Fruit fly (Drosophila melanogaster) whole organism, prepupa: ENCODE measurements around the gene mask.

Experiments used
- Blimp-1 ChIP-seq: fragments of 200-800 bp; sonication (Bioruptor generic); optimal IDR thresholded peaks from 3 replicates; lab custom pipeline; 2017; ENCODE audit warnings: missing biosample characterization, missing genetic modification characterization, mild to moderate bottlenecking, moderate library complexity, missing genetic modification reagents
- CG10631 ChIP-seq: fragments of 200-800 bp; sonication (Bioruptor generic); optimal IDR thresholded peaks from 2 replicates; lab custom pipeline; 2016; ENCODE audit warnings: missing biosample characterization, missing genetic modification characterization
- CG10669 ChIP-seq: fragments of 200-800 bp; sonication (Bioruptor generic); optimal IDR thresholded peaks from 3 replicates; lab custom pipeline; 2018; ENCODE audit warnings: missing biosample characterization, mild to moderate bottlenecking, missing genetic modification characterization, moderate library complexity
- CG11294 ChIP-seq: fragments of 200-800 bp; sonication (Bioruptor generic); IDR thresholded peaks from 2 replicates; pipeline ENCODE4 v1.3.6; 2022; ENCODE audit warnings: missing biosample characterization, missing genetic modification characterization
- CG11762 ChIP-seq: fragments of 200-800 bp; sonication (Bioruptor generic); optimal IDR thresholded peaks from 3 replicates; lab custom pipeline; 2016; ENCODE audit warnings: missing biosample characterization, missing genetic modification characterization; ENCODE audit not compliant: insufficient read depth
- CG15336 ChIP-seq: fragments of 200-800 bp; sonication (Bioruptor generic); IDR thresholded peaks from 2 replicates; pipeline ENCODE4 v1.3.6; 2022; ENCODE audit warnings: missing biosample characterization, missing genetic modification characterization
- CG1621 ChIP-seq: fragments of 200-800 bp; sonication (Bioruptor generic); optimal IDR thresholded peaks from 3 replicates; lab custom pipeline; 2018; ENCODE audit warnings: missing biosample characterization, mild to moderate bottlenecking, missing genetic modification characterization
- CG3032 ChIP-seq: fragments of 200-800 bp; optimal IDR thresholded peaks from 2 replicates; lab custom pipeline; 2019; ENCODE audit warnings: missing biosample characterization, mild to moderate bottlenecking, missing genetic modification characterization, moderate library complexity
- CG31627 ChIP-seq: fragments of 200-800 bp; sonication (Bioruptor generic); optimal IDR thresholded peaks from 3 replicates; lab custom pipeline; 2016; ENCODE audit warnings: missing biosample characterization, missing genetic modification characterization
- CG32006 ChIP-seq: fragments of 200-800 bp; sonication (Bioruptor generic); optimal IDR thresholded peaks from 3 replicates; lab custom pipeline; 2017; ENCODE audit warnings: missing biosample characterization, mild to moderate bottlenecking, missing genetic modification characterization
- CG34406 ChIP-seq: fragments of 200-800 bp; sonication (Bioruptor generic); optimal IDR thresholded peaks from 3 replicates; lab custom pipeline; 2016; ENCODE audit warnings: missing biosample characterization, missing genetic modification characterization
- CG3919 ChIP-seq: fragments of 200-800 bp; sonication (Bioruptor generic); optimal IDR thresholded peaks from 3 replicates; lab custom pipeline; 2016; ENCODE audit warnings: missing biosample characterization, missing genetic modification characterization
- CG4318 ChIP-seq: fragments of 200-800 bp; sonication (Bioruptor generic); optimal IDR thresholded peaks from 3 replicates; lab custom pipeline; 2017; ENCODE audit warnings: missing biosample characterization, mild to moderate bottlenecking, missing genetic modification characterization
- CG6163 ChIP-seq: fragments of 200-800 bp; sonication (Bioruptor generic); IDR thresholded peaks from 3 replicates; pipeline ENCODE4 v1.3.6; 2022; ENCODE audit warnings: missing biosample characterization, missing genetic modification characterization
- CG6276 ChIP-seq: fragments of 200-800 bp; sonication (Bioruptor generic); optimal IDR thresholded peaks from 2 replicates; lab custom pipeline; 2017; ENCODE audit warnings: missing biosample characterization, mild to moderate bottlenecking, missing genetic modification characterization
- CG6792 ChIP-seq: fragments of 200-800 bp; sonication (Bioruptor generic); optimal IDR thresholded peaks from 3 replicates; lab custom pipeline; 2016; ENCODE audit warnings: missing biosample characterization, missing genetic modification characterization
- CG6854 ChIP-seq: fragments of 200-800 bp; sonication (Bioruptor generic); optimal IDR thresholded peaks from 2 replicates; lab custom pipeline; 2017; ENCODE audit warnings: missing biosample characterization, mild to moderate bottlenecking, missing genetic modification characterization
- CG7368 ChIP-seq: fragments of 200-800 bp; sonication (Bioruptor generic); optimal IDR thresholded peaks from 3 replicates; lab custom pipeline; 2016; ENCODE audit warnings: missing biosample characterization, missing genetic modification characterization
- CG8119 ChIP-seq: fragments of 200-800 bp; sonication (Bioruptor generic); IDR thresholded peaks from 3 replicates; pipeline ENCODE4 v1.3.6; 2022; ENCODE audit warnings: missing biosample characterization, missing genetic modification characterization
- CG9139 ChIP-seq: fragments of 200-800 bp; sonication (Bioruptor generic); optimal IDR thresholded peaks from 3 replicates; lab custom pipeline; 2017; ENCODE audit warnings: missing biosample characterization, mild to moderate bottlenecking, missing genetic modification characterization
- Eip75B ChIP-seq: fragments of 200-800 bp; sonication (Bioruptor generic); optimal IDR thresholded peaks from 3 replicates; lab custom pipeline; 2016; ENCODE audit warnings: missing biosample characterization, missing genetic modification characterization
- Eip78C ChIP-seq: fragments of 200-800 bp; sonication (Bioruptor generic); peaks from one replicate; lab custom pipeline; 2016; ENCODE audit warnings: missing biosample characterization, missing genetic modification characterization
- Eip93F ChIP-seq: fragments of 200-800 bp; sonication (Bioruptor generic); optimal IDR thresholded peaks from 2 replicates; lab custom pipeline; 2016; ENCODE audit warnings: missing biosample characterization, mild to moderate bottlenecking, missing genetic modification characterization
- Ets21C ChIP-seq: fragments of 200-800 bp; sonication (Bioruptor generic); optimal IDR thresholded peaks from 3 replicates; lab custom pipeline; 2016; ENCODE audit warnings: missing biosample characterization, missing genetic modification characterization
- Gug ChIP-seq: fragments of 200-800 bp; sonication (Bioruptor generic); IDR thresholded peaks from 2 replicates; pipeline ENCODE4 v1.3.6; 2022; ENCODE audit warnings: missing biosample characterization, missing genetic modification characterization
- Hr38 ChIP-seq: sonication (Bioruptor generic); optimal IDR thresholded peaks from 2 replicates; lab custom pipeline; 2016; ENCODE audit warnings: missing biosample characterization, missing genetic modification characterization
- Hr39 ChIP-seq: fragments of 200-800 bp; sonication (Bioruptor generic); optimal IDR thresholded peaks from 2 replicates; lab custom pipeline; 2016; ENCODE audit warnings: missing biosample characterization, missing genetic modification characterization
- Hr4 ChIP-seq: fragments of 200-800 bp; sonication (Bioruptor generic); optimal IDR thresholded peaks from 3 replicates; lab custom pipeline; 2016; ENCODE audit warnings: missing biosample characterization, missing genetic modification characterization
- Lpt ChIP-seq: fragments of 200-800 bp; sonication (Bioruptor generic); optimal IDR thresholded peaks from 3 replicates; lab custom pipeline; 2016; ENCODE audit warnings: missing biosample characterization, missing genetic modification characterization
- OdsH ChIP-seq: fragments of 200-800 bp; sonication (Bioruptor generic); optimal IDR thresholded peaks from 3 replicates; lab custom pipeline; 2016; ENCODE audit warnings: missing biosample characterization, missing genetic modification characterization
- Sox14 ChIP-seq: fragments of 200-800 bp; sonication (Bioruptor generic); optimal IDR thresholded peaks from 3 replicates; lab custom pipeline; 2016; ENCODE audit warnings: missing biosample characterization, missing genetic modification characterization
- achi ChIP-seq: fragments of 200-800 bp; sonication (Bioruptor generic); optimal IDR thresholded peaks from 3 replicates; lab custom pipeline; 2016; ENCODE audit warnings: missing biosample characterization, missing genetic modification characterization
- acj6 ChIP-seq: fragments of 200-800 bp; sonication (Bioruptor generic); optimal IDR thresholded peaks from 3 replicates; lab custom pipeline; 2016; ENCODE audit warnings: missing biosample characterization, missing genetic modification characterization
- cyc ChIP-seq: fragments of 200-800 bp; sonication (Bioruptor generic); optimal IDR thresholded peaks from 3 replicates; lab custom pipeline; 2016; ENCODE audit warnings: missing biosample characterization, missing genetic modification characterization
- dsx ChIP-seq: fragments of 200-800 bp; optimal IDR thresholded peaks from 3 replicates; lab custom pipeline; 2019; ENCODE audit warnings: missing biosample characterization, mild to moderate bottlenecking, missing genetic modification characterization, moderate library complexity; ENCODE audit not compliant: poor library complexity, severe bottlenecking
- eg ChIP-seq: fragments of 200-800 bp; sonication (Bioruptor generic); IDR thresholded peaks from 3 replicates; pipeline ENCODE4 v1.3.6; 2022; ENCODE audit warnings: missing biosample characterization, missing genetic modification characterization
- esn ChIP-seq: fragments of 200-800 bp; sonication (Bioruptor generic); optimal IDR thresholded peaks from 2 replicates; lab custom pipeline; 2016; ENCODE audit warnings: missing biosample characterization, mild to moderate bottlenecking, missing genetic modification characterization, moderate library complexity
- fd59A ChIP-seq: fragments of 200-800 bp; sonication (Bioruptor generic); optimal IDR thresholded peaks from 2 replicates; lab custom pipeline; 2017; ENCODE audit warnings: missing biosample characterization, mild to moderate bottlenecking, missing genetic modification characterization, missing genetic modification reagents
- fd85E ChIP-seq: fragments of 200-800 bp; sonication (Bioruptor generic); optimal IDR thresholded peaks from 3 replicates; lab custom pipeline; 2016; ENCODE audit warnings: missing biosample characterization, missing genetic modification characterization
- fkh ChIP-seq: fragments of 200-800 bp; sonication (Bioruptor generic); optimal IDR thresholded peaks from 3 replicates; lab custom pipeline; 2017; ENCODE audit warnings: missing biosample characterization, mild to moderate bottlenecking, missing genetic modification characterization, moderate library complexity
- lz ChIP-seq: fragments of 200-800 bp; sonication (Bioruptor generic); optimal IDR thresholded peaks from 3 replicates; lab custom pipeline; 2016; ENCODE audit warnings: missing biosample characterization, missing genetic modification characterization
- spab ChIP-seq: fragments of 200-800 bp; sonication (Bioruptor generic); optimal IDR thresholded peaks from 2 replicates; lab custom pipeline; 2017; ENCODE audit warnings: missing biosample characterization, mild to moderate bottlenecking, missing genetic modification characterization, missing genetic modification reagents
- topi ChIP-seq: fragments of 200-800 bp; sonication (Bioruptor generic); optimal IDR thresholded peaks from 3 replicates; lab custom pipeline; 2016; ENCODE audit warnings: missing biosample characterization, missing genetic modification characterization
- vri ChIP-seq: fragments of 200-800 bp; sonication (Bioruptor generic); optimal IDR thresholded peaks from 3 replicates; lab custom pipeline; 2016; ENCODE audit warnings: missing biosample characterization, mild to moderate bottlenecking, missing genetic modification characterization

Gene mask

DNA sequence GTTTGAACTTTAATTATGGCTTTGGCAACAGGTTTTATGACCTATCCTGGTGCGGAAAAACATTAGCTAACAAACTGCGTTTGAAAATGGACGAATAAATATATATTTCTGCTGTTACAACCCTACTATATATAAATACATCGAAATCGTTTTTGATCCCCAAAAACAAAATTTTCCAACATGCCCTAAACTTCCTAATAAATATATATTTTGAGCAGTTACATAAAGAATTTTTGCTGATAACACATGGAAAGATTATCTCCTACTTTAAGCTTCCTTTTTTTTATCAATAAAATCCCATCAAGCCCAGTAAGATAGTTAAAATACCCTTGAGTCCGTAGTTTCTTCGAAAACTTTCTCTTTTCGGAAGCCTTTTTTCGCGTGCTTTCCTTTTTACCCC is 11.3 kb upstream of the mask start (continued):
- TF ChIP-seq CG32006 (GFP tag; lab: Kevin White, UChicago) (peak; percentile 84), CG8119 (GFP tag; lab: Robert Waterston, UW) (no peak; the same call in 2 of the 3 replicates), topi (GFP tag; lab: Kevin White, UChicago) (no peak), Hr4 (GFP tag; lab: Kevin White, UChicago) (peak; percentile 77), fd59A (GFP tag; lab: Kevin White, UChicago) (no peak), CG9139 (GFP tag; lab: Kevin White, UChicago) (no peak)

dm6 chr3R:24220845-24221244 is 9.5 kb upstream of the mask start, which contains the start of gene cav:
cav (plus strand) TSS chr3R:24221103.
- TF ChIP-seq Hr4 (GFP tag; lab: Kevin White, UChicago) (no peak), CG1621 (tag; lab: Kevin White, UChicago) (no peak), Eip93F (GFP tag; lab: Kevin White, UChicago) (no peak)
- TF ChIP-seq, all 60 proteins: peak for 0

DNA sequence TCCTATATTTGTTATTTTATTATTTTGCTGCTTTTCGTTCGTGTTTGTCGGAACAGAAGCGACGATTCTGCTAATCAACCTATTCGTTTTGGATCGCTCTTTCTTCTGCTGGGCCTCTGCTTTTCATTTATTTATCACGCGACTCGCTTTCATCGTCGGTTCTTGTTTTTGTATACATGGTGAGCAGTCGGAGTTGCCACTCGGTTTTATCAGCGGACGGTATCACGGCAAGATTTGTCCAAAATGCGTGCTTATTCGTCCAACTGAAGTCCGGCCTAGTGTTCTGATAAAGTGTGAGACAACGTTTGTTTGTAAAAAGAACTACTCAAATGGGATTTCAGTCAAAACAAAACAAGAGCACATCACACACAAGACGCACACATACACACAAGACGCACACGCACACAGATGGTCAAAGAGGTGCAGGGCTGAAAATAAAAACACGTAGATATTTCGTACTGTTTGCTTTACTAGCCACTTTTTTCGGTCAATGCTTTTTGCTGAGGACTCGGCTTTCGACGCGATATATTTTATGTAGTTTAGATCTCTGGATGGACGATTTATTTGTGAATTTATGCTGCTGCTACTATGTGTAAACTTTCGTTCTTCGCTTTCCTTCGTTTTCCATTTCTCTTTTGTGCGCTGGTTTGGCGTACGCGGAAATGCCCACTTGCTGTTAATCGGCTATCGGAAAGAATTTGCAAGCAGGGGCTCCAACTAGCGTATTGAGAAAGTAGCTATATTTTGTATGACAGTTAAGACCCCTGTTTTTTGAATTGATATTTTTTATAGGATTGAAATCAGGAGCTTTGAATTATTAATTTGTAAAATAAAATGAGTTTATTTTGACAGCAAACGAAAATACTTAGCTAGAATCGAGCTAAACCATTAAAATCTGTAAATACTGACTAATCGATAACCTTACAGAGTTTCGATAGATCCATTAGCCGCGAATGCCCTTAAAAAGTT is 8.7 kb upstream of the mask start, which contains the start of gene twin:
Gene twin (minus strand): TSS at position 632 of the 969 bp plus-strand sequence.
- peak; percentile 54 for TF ChIP-seq CG3032 (tag; lab: Kevin White, UChicago)
- TF ChIP-seq CG34406 (GFP tag; lab: Kevin White, UChicago) = no peak
- TF ChIP-seq CG7368 (GFP tag; lab: Kevin White, UChicago) = no peak
- TF ChIP-seq acj6 = peak; percentile 47
- TF ChIP-seq CG6792 (GFP tag; lab: Kevin White, UChicago) = peak; percentile 15
- TF ChIP-seq Hr4 (GFP tag; lab: Kevin White, UChicago) = peak; percentile 63
- TF ChIP-seq CG4318 (GFP tag; lab: Kevin White, UChicago) = no peak
- TF ChIP-seq Sox14 = peak; percentile 59
- TF ChIP-seq vri (GFP tag; lab: Kevin White, UChicago) = no peak
- peak; percentile 54; the same call in 2 of the 3 replicates for TF ChIP-seq eg (GFP tag; lab: Robert Waterston, UW)
- TF ChIP-seq OdsH (GFP tag; lab: Kevin White, UChicago) = peak; percentile 52
- no peak for TF ChIP-seq CG11762 (GFP tag; lab: Kevin White, UChicago)
- no peak for TF ChIP-seq CG6854 (GFP tag; lab: Kevin White, UChicago)
- peak; percentile 72 for TF ChIP-seq Eip78C (GFP tag; lab: Kevin White, UChicago)
- TF ChIP-seq spab = no peak
- no peak for TF ChIP-seq CG6276
- TF ChIP-seq lz = peak; percentile 60
- TF ChIP-seq CG31627 (GFP tag; lab: Kevin White, UChicago) = peak; percentile 53
- peak; percentile 51 for TF ChIP-seq Ets21C (GFP tag; lab: Kevin White, UChicago)
- TF ChIP-seq fd59A (GFP tag; lab: Kevin White, UChicago) = no peak
- TF ChIP-seq achi (GFP tag; lab: Kevin White, UChicago) = peak; percentile 58
- no peak for TF ChIP-seq fd85E (GFP tag; lab: Kevin White, UChicago)
- TF ChIP-seq Blimp-1 (GFP tag; lab: Kevin White, UChicago) = no peak
- peak; percentile 51 for TF ChIP-seq CG10631 (GFP tag; lab: Kevin White, UChicago)
- peak; percentile 43 for TF ChIP-seq cyc (GFP tag; lab: Kevin White, UChicago)
- peak; percentile 59 for TF ChIP-seq fkh (GFP tag; lab: Kevin White, UChicago)
- TF ChIP-seq dsx (GFP tag; lab: Kevin White, UChicago) = peak; percentile 49
- no peak for TF ChIP-seq CG11294 (GFP tag; lab: Robert Waterston, UW)
- TF ChIP-seq Hr38 (GFP tag; lab: Kevin White, UChicago) = no peak
- peak; percentile 9 for TF ChIP-seq Lpt
- TF ChIP-seq CG15336 (GFP tag; lab: Robert Waterston, UW) = no peak
- no peak for TF ChIP-seq CG10669 (GFP tag; lab: Kevin White, UChicago)
- peak; percentile 73 for TF ChIP-seq CG6163 (GFP tag; lab: Robert Waterston, UW)
- TF ChIP-seq Gug (GFP tag; lab: Robert Waterston, UW) = 0 out of 2 replicates have a peak, but pooled peaks have one; percentile 29
- TF ChIP-seq topi (GFP tag; lab: Kevin White, UChicago) = peak; percentile 49
- TF ChIP-seq CG3919 (GFP tag; lab: Kevin White, UChicago) = peak; percentile 27
- peak; percentile 58 for TF ChIP-seq esn
- TF ChIP-seq Eip75B (GFP tag; lab: Kevin White, UChicago) = peak; percentile 53
- peak; percentile 58 for TF ChIP-seq Hr39 (GFP tag; lab: Kevin White, UChicago)
